Fruit fly (Drosophila melanogaster) whole organism, pupa: ENCODE results near the gene CG11590.

Experiments used
- CG15710 ChIP-seq: fragments of 200-800 bp; sonication (Bioruptor generic); optimal IDR thresholded peaks from 2 replicates; lab custom pipeline; 2018; ENCODE audit warnings: missing biosample characterization, mild to moderate bottlenecking, missing genetic modification characterization, moderate library complexity
- CG4496 ChIP-seq: fragments of 200-800 bp; sonication (Bioruptor generic); IDR thresholded peaks from 3 replicates; pipeline ENCODE4 v1.3.6; 2022; ENCODE audit warnings: missing biosample characterization, missing genetic modification characterization
- Ets98B ChIP-seq: fragments of 200-800 bp; sonication (Bioruptor generic); IDR thresholded peaks from 2 replicates; pipeline ENCODE4 v1.3.6; 2022; ENCODE audit warnings: missing biosample characterization, missing genetic modification characterization
- Pif1A ChIP-seq: fragments of 200-800 bp; sonication (Bioruptor generic); optimal IDR thresholded peaks from 3 replicates; lab custom pipeline; 2016; ENCODE audit warnings: missing biosample characterization, missing genetic modification characterization
- Snoo ChIP-seq: fragments of 200-800 bp; sonication (Bioruptor generic); optimal IDR thresholded peaks from 3 replicates; lab custom pipeline; 2017; ENCODE audit warnings: missing biosample characterization, mild to moderate bottlenecking, missing genetic modification characterization, inconsistent platforms
- fd96Ca ChIP-seq: fragments of 200-800 bp; sonication (Bioruptor generic); IDR thresholded peaks from 3 replicates; pipeline ENCODE4 v1.3.6; 2022; ENCODE audit warnings: missing biosample characterization, missing genetic modification characterization

DNA sequence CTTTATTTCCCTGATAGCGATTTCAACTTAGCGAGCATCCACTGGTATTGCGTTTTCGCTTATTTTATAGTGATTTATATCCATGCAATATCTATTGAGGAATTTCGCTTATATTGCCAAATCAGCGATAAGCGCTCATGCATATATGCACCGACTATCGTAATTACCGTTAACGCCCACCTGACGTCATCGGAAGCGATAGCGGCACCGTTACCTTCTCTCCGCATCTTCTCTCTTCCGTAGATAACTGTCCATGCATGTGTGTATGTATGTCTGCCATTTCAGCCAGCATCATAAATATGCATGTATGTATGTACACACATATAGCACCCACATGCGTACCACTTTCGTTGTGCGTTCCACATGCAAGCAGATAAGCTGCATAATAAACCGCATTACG is 21.2 kb downstream of the CG11590 start:
- no peak for TF ChIP-seq CG4496 (GFP tag; lab: Robert Waterston, UW)
- TF ChIP-seq Pif1A: no peak
- no peak for TF ChIP-seq fd96Ca (GFP tag; lab: Robert Waterston, UW)
- no peak for TF ChIP-seq Snoo (tag; lab: Kevin White, UChicago)
- TF ChIP-seq Ets98B (GFP tag; lab: Robert Waterston, UW): no peak
- no peak for TF ChIP-seq CG15710
